Worm (Caenorhabditis elegans): Measurements from ENCODE around the gene Y41D4A.4.

The Y41D4A.4 gene

ce11 chrIV:1745453-1746051 lies at the start of gene Y41D4A.4, which contains the start of gene Y41D4A.6 (continued):
- TF ChIP-seq ceh-32 (tag; optimal IDR thresholded peaks at IDR 0.05; ENCODE audit: poor library complexity) (no peak), snpc-4 (tag; optimal IDR thresholded peaks at IDR 0.05) (no peak), pha-4 (GFP tag; IDR thresholded peaks at IDR 0.05) (0 out of 2 replicates have a peak, but pooled peaks have one; percentile 54), pha-4 (tag; optimal IDR thresholded peaks at IDR 0.05) (peak; percentile 54)

- TF ChIP-seq aha-1 (tag) = no peak
- no peak for TF ChIP-seq vab-7 (GFP tag; IDR thresholded peaks at IDR 0.05)
Observed at ce11 chrIV:1699599-1699998, 46.2 kb upstream of the Y41D4A.4 start, which contains the start of gene bus-2. Gene bus-2, plus strand, starts transcription at chrIV:1699899.

ce11 chrIV:1706996-1707395 lies 38.8 kb upstream of the Y41D4A.4 start, which contains the start of gene K08D12.4:
Gene K08D12.4, plus strand, starts transcription at chrIV:1707296.
- TF ChIP-seq F26F4.8 (GFP tag; conservative IDR thresholded peaks at IDR 0.05) (no peak), arid-1 (GFP tag; conservative IDR thresholded peaks at IDR 0.05) (no peak), zfp-3 (GFP tag; conservative IDR thresholded peaks at IDR 0.05) (no peak), ceh-44 (GFP tag; IDR thresholded peaks at IDR 0.05) (no peak), ceh-82 (tag; optimal IDR thresholded peaks at IDR 0.05) (no peak), gei-8 (GFP tag; optimal IDR thresholded peaks at IDR 0.05) (no peak), dpl-1 (GFP tag; optimal IDR thresholded peaks at IDR 0.05) (no peak), tag-97 (GFP tag; IDR thresholded peaks at IDR 0.05) (no peak), sdz-12 (GFP tag; optimal IDR thresholded peaks at IDR 0.05) (no peak), vab-7 (GFP tag; IDR thresholded peaks at IDR 0.05) (no peak)

- TF ChIP-seq aha-1 (tag) (peak; percentile 49), lin-15B (tag; optimal IDR thresholded peaks at IDR 0.05) (no peak), ceh-82 (tag; optimal IDR thresholded peaks at IDR 0.05) (no peak)
Observed at ce11 chrIV:1707960-1708359, 37.8 kb upstream of the Y41D4A.4 start.

ce11 chrIV:1708426-1708826 lies 37.4 kb upstream of the Y41D4A.4 start:
- TF ChIP-seq egl-27 (tag; optimal IDR thresholded peaks at IDR 0.05) (no peak), ZK546.5 (tag; optimal IDR thresholded peaks at IDR 0.05) (peak in 1 of 2 experiments; percentile 46), lin-15B (tag; optimal IDR thresholded peaks at IDR 0.05) (no peak), hlh-30 (tag; optimal IDR thresholded peaks at IDR 0.05; ENCODE audit: insufficient read depth) (no peak), ctbp-1 (GFP tag; IDR thresholded peaks at IDR 0.05) (no peak), daf-8 (GFP tag; IDR thresholded peaks at IDR 0.05) (no peak), T20F7.1 (GFP tag; optimal IDR thresholded peaks at IDR 0.05) (no peak), Y75B8A.6 (GFP tag; IDR thresholded peaks at IDR 0.05) (no peak), snpc-1.2 (GFP tag; IDR thresholded peaks at IDR 0.05) (peak; percentile 56; the same call in 1 of the 2 replicates), fos-1 (tag; optimal IDR thresholded peaks at IDR 0.05) (no peak), saeg-2 (GFP tag; IDR thresholded peaks at IDR 0.05) (no peak), zip-2 (tag; optimal IDR thresholded peaks at IDR 0.05) (no peak), unc-39 (tag; optimal IDR thresholded peaks at IDR 0.05) (no peak), ceh-62 (tag; optimal IDR thresholded peaks at IDR 0.05) (no peak), nhr-76 (tag; optimal IDR thresholded peaks at IDR 0.05) (no peak), zfp-3 (GFP tag; conservative IDR thresholded peaks at IDR 0.05) (no peak), lin-39 (tag; optimal IDR thresholded peaks at IDR 0.05) (no peak), unc-130 (GFP tag; optimal IDR thresholded peaks at IDR 0.05) (no peak), nhr-10 (tag; optimal IDR thresholded peaks at IDR 0.05) (no peak), lim-7 (GFP tag; IDR thresholded peaks at IDR 0.05) (no peak), lin-1 (GFP tag; IDR thresholded peaks at IDR 0.05) (no peak), ces-1 (GFP tag; optimal IDR thresholded peaks at IDR 0.05) (no peak), set-16 (GFP tag; IDR thresholded peaks at IDR 0.05) (no peak), cey-2 (tag; optimal IDR thresholded peaks at IDR 0.05; ENCODE audit: borderline replicate concordance, insufficient read depth) (no peak), aly-2 (tag; optimal IDR thresholded peaks at IDR 0.05) (no peak), madf-5 (GFP tag; IDR thresholded peaks at IDR 0.05) (no peak), mep-1 (tag; optimal IDR thresholded peaks at IDR 0.05) (no peak), nhr-42 (GFP tag; IDR thresholded peaks at IDR 0.05) (no peak), mxl-2 (GFP tag; conservative IDR thresholded peaks at IDR 0.05) (no peak), ceh-44 (GFP tag; IDR thresholded peaks at IDR 0.05) (no peak), aha-1 (tag) (no peak), snpc-4 (tag; optimal IDR thresholded peaks at IDR 0.05) (no peak), ceh-20 (GFP tag; IDR thresholded peaks at IDR 0.05) (no peak)
